Worm (Caenorhabditis elegans): ENCODE results near the gene F53E4.1.
A peak's percentile ranks its signal among the peaks of the same experiment; 100 is the strongest.
"Not testable (repeated sequence)": the region's sequence is repeated elsewhere in the genome, so short reads cannot be mapped to it uniquely, and the experiment has no call there.

The F53E4.1 gene

ce11 chrV:15698099-15698498, 30.0 kb upstream of the F53E4.1 start, which contains the start of gene srx-29:
srx-29 (minus strand) TSS chrV:15698199.
- TF ChIP-seq klf-2 (GFP tag; conservative IDR thresholded peaks at IDR 0.05) (no peak), ztf-29 (GFP tag; IDR thresholded peaks at IDR 0.05) (no peak), ref-1 (GFP tag; conservative IDR thresholded peaks at IDR 0.05) (no peak), tab-1 (GFP tag; IDR thresholded peaks at IDR 0.05) (no peak), ztf-23 (GFP tag; IDR thresholded peaks at IDR 0.05) (no peak), T22C8.4 (GFP tag; IDR thresholded peaks at IDR 0.05) (no peak), med-1 (GFP tag; optimal IDR thresholded peaks at IDR 0.05; ENCODE audit: insufficient read depth) (no peak)

DNA sequence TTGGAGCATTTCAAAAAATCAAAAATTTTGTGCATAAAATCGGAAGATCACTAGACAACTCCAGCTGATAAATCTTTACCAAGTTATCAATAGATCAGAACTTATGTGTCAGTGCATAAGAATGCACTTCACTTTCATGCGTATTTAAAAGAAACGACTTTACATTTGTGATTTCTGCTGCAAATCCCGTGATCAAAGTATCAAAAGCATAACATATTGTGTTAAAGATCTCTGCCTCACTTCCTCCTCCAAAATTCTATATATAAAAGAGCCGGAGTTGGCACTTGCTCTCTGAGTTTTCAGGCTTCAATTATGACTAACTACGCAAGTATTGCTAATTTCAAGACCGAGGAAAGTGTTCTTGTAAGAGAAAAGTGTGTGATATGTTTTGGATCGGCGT, 25.6 kb upstream of the F53E4.1 start, which contains the start of gene nhr-198:
Gene nhr-198, plus strand, starts transcription at position 313 of the 400 bp plus-strand sequence.
- no peak for TF ChIP-seq T22C8.4 (GFP tag; IDR thresholded peaks at IDR 0.05)
- TF ChIP-seq klf-2 (GFP tag; conservative IDR thresholded peaks at IDR 0.05) = no peak
- TF ChIP-seq ztf-23 (GFP tag; IDR thresholded peaks at IDR 0.05) = no peak
- no peak for TF ChIP-seq tab-1 (GFP tag; IDR thresholded peaks at IDR 0.05)
- no peak for TF ChIP-seq ref-1 (GFP tag; conservative IDR thresholded peaks at IDR 0.05)
- no peak for TF ChIP-seq ztf-29 (GFP tag; IDR thresholded peaks at IDR 0.05)
- no peak for TF ChIP-seq cog-1 (tag; optimal IDR thresholded peaks at IDR 0.05)

ce11 chrV:15689952-15690351, 21.9 kb upstream of the F53E4.1 start, which contains the start of gene nhr-268:
nhr-268 (plus strand) TSS chrV:15690252.
- no peak for TF ChIP-seq med-1 (GFP tag; optimal IDR thresholded peaks at IDR 0.05; ENCODE audit: insufficient read depth)
- TF ChIP-seq flt-1 (GFP tag; IDR thresholded peaks at IDR 0.05) = no peak
- no peak for TF ChIP-seq T22C8.4 (GFP tag; IDR thresholded peaks at IDR 0.05)
- no peak for TF ChIP-seq ztf-29 (GFP tag; IDR thresholded peaks at IDR 0.05)
- TF ChIP-seq ref-1 (GFP tag; conservative IDR thresholded peaks at IDR 0.05) = no peak
- no peak for TF ChIP-seq ztf-23 (GFP tag; IDR thresholded peaks at IDR 0.05)
- TF ChIP-seq tab-1 (GFP tag; IDR thresholded peaks at IDR 0.05) = no peak
- TF ChIP-seq klf-2 (GFP tag; conservative IDR thresholded peaks at IDR 0.05) = no peak

ce11 chrV:15687660-15688059, 19.6 kb upstream of the F53E4.1 start, which contains the start of gene nhr-197:
nhr-197 (plus strand) TSS chrV:15687960.
- no peak for TF ChIP-seq ztf-29 (GFP tag; IDR thresholded peaks at IDR 0.05)
- no peak for TF ChIP-seq med-1 (GFP tag; optimal IDR thresholded peaks at IDR 0.05; ENCODE audit: insufficient read depth)
- no peak for TF ChIP-seq flt-1 (GFP tag; IDR thresholded peaks at IDR 0.05)
- no peak for TF ChIP-seq ztf-23 (GFP tag; IDR thresholded peaks at IDR 0.05)
- TF ChIP-seq cog-1 (tag; optimal IDR thresholded peaks at IDR 0.05) = no peak
- TF ChIP-seq klf-2 (GFP tag; conservative IDR thresholded peaks at IDR 0.05) = no peak
- no peak for TF ChIP-seq ref-1 (GFP tag; conservative IDR thresholded peaks at IDR 0.05)
- no peak for TF ChIP-seq T22C8.4 (GFP tag; IDR thresholded peaks at IDR 0.05)
- TF ChIP-seq tab-1 (GFP tag; IDR thresholded peaks at IDR 0.05) = no peak

ce11 chrV:15685599-15685998, 17.5 kb upstream of the F53E4.1 start, which contains the start of gene nhr-196:
nhr-196 (plus strand) TSS chrV:15685716.
- TF ChIP-seq cog-1 (tag; optimal IDR thresholded peaks at IDR 0.05) = no peak
- TF ChIP-seq med-1 (GFP tag; optimal IDR thresholded peaks at IDR 0.05; ENCODE audit: insufficient read depth) = no peak
- no peak for TF ChIP-seq ref-1 (GFP tag; conservative IDR thresholded peaks at IDR 0.05)
- TF ChIP-seq T22C8.4 (GFP tag; IDR thresholded peaks at IDR 0.05) = no peak
- TF ChIP-seq klf-2 (GFP tag; conservative IDR thresholded peaks at IDR 0.05) = no peak
- TF ChIP-seq tab-1 (GFP tag; IDR thresholded peaks at IDR 0.05) = no peak
- TF ChIP-seq ztf-23 (GFP tag; IDR thresholded peaks at IDR 0.05) = no peak
- no peak for TF ChIP-seq ztf-29 (GFP tag; IDR thresholded peaks at IDR 0.05)
- TF ChIP-seq flt-1 (GFP tag; IDR thresholded peaks at IDR 0.05) = no peak

ce11 chrV:15677222-15677621, 9.1 kb upstream of the F53E4.1 start, which contains the start of gene nhr-52:
nhr-52 (plus strand) TSS chrV:15677522.
- TF ChIP-seq ref-1 (GFP tag; conservative IDR thresholded peaks at IDR 0.05) (no peak), med-1 (GFP tag; optimal IDR thresholded peaks at IDR 0.05; ENCODE audit: insufficient read depth) (no peak), T22C8.4 (GFP tag; IDR thresholded peaks at IDR 0.05) (no peak), ztf-29 (GFP tag; IDR thresholded peaks at IDR 0.05) (no peak), ztf-23 (GFP tag; IDR thresholded peaks at IDR 0.05) (no peak), tab-1 (GFP tag; IDR thresholded peaks at IDR 0.05) (no peak), cog-1 (tag; optimal IDR thresholded peaks at IDR 0.05) (no peak), klf-2 (GFP tag; conservative IDR thresholded peaks at IDR 0.05) (no peak), flt-1 (GFP tag; IDR thresholded peaks at IDR 0.05) (no peak)

DNA sequence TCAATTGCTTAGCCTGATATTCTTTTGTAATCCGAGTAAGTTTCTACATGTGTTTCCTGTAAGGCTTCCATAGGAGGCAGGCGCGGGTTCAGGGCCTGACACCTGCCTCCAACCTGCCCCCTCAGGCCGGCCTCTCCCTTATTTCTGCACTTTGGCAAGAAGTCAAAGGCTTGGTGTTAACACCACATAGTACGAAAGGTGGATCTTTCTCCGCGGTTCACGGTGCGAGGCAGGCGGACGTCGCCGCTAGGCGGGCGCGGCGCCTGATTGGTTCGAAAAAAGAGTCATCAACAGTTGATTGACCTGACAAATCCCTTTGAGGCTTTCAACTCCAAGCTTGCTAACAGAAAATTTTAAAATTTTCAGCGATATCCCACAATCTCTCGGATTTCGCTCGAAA, 6.8 kb upstream of the F53E4.1 start:
- TF ChIP-seq tab-1 (GFP tag; IDR thresholded peaks at IDR 0.05) (0 out of 2 replicates have a peak, but pooled peaks have one; percentile 22), cog-1 (tag; optimal IDR thresholded peaks at IDR 0.05) (no peak), med-1 (GFP tag; optimal IDR thresholded peaks at IDR 0.05; ENCODE audit: insufficient read depth) (no peak)

ce11 chrV:15673707-15674106, 5.6 kb upstream of the F53E4.1 start, which contains the start of gene nhr-51:
nhr-51 (plus strand) TSS chrV:15674007.
- TF ChIP-seq tab-1 (GFP tag; IDR thresholded peaks at IDR 0.05) (no peak), ztf-23 (GFP tag; IDR thresholded peaks at IDR 0.05) (no peak), ztf-29 (GFP tag; IDR thresholded peaks at IDR 0.05) (no peak), T22C8.4 (GFP tag; IDR thresholded peaks at IDR 0.05) (no peak), klf-2 (GFP tag; conservative IDR thresholded peaks at IDR 0.05) (no peak)

- TF ChIP-seq ztf-23, T22C8.4, ztf-29 (GFP tag; IDR thresholded peaks at IDR 0.05): not testable (repeated sequence)
These were observed 2.0 kb upstream of the F53E4.1 start, which contains the start of gene K06B4.15 for ce11 chrV:15670139-15670538. K06B4.15 (plus strand) TSS chrV:15670439.

ce11 chrV:15668870-15669269, 770 bp upstream of the F53E4.1 start, which contains the start of gene K06B4.4:
K06B4.4 (plus strand) TSS chrV:15669170.
- TF ChIP-seq ref-1 (GFP tag; conservative IDR thresholded peaks at IDR 0.05) = no peak
- TF ChIP-seq flt-1 (GFP tag; IDR thresholded peaks at IDR 0.05) = no peak
- TF ChIP-seq cog-1 (tag; optimal IDR thresholded peaks at IDR 0.05) = no peak
